Fruit fly (Drosophila melanogaster) whole organism, embryonic: Measurements from ENCODE around the gene Scox.

ENCODE experiments used
- Adf1 ChIP-seq: fragments of 200-800 bp; sonication (Bioruptor generic); IDR thresholded peaks from 2 replicates; pipeline ENCODE4 v1.3.6; 2022; ENCODE audit warnings: missing biosample characterization, missing genetic modification characterization
- B-H1 ChIP-seq: fragments of 200-800 bp; sonication (Bioruptor generic); IDR thresholded peaks from 3 replicates; pipeline ENCODE4 v1.3.6; 2022; ENCODE audit warnings: missing biosample characterization, missing genetic modification characterization
- CG10147 ChIP-seq: fragments of 200-800 bp; sonication (Bioruptor generic); optimal IDR thresholded peaks from 2 replicates; lab custom pipeline; 2019; ENCODE audit warnings: missing biosample characterization, mild to moderate bottlenecking, missing genetic modification characterization, moderate library complexity
- CG10979 ChIP-seq: fragments of 200-800 bp; sonication (Bioruptor generic); optimal IDR thresholded peaks from 2 replicates; lab custom pipeline; 2018; ENCODE audit warnings: missing biosample characterization, mild to moderate bottlenecking, missing genetic modification characterization, moderate library complexity
- CG14014 ChIP-seq: fragments of 200-800 bp; sonication (Bioruptor generic); IDR thresholded peaks from 2 replicates; pipeline ENCODE4 v1.3.6; 2022; ENCODE audit warnings: missing biosample characterization, missing genetic modification characterization
- CG14667 ChIP-seq: fragments of 200-800 bp; sonication (Bioruptor generic); IDR thresholded peaks from 2 replicates; pipeline ENCODE4 v1.3.6; 2022; ENCODE audit warnings: missing biosample characterization, missing genetic modification characterization
- CG14965 ChIP-seq: fragments of 200-800 bp; sonication (Bioruptor generic); optimal IDR thresholded peaks from 2 replicates; lab custom pipeline; 2016; ENCODE audit warnings: missing biosample characterization, missing genetic modification characterization, borderline replicate concordance
- CG17186 ChIP-seq: fragments of 200-800 bp; sonication (Bioruptor generic); optimal IDR thresholded peaks from 3 replicates; lab custom pipeline; 2017; ENCODE audit warnings: missing biosample characterization, missing genetic modification reagents, missing genetic modification characterization
- CG2129 ChIP-seq: fragments of 200-800 bp; sonication (Bioruptor generic); IDR thresholded peaks from 2 replicates; pipeline ENCODE4 v1.3.6; 2022; ENCODE audit warnings: missing biosample characterization, missing genetic modification characterization; ENCODE audit not compliant: partially characterized antibody
- CG31365 ChIP-seq: fragments of 200-800 bp; sonication (Bioruptor generic); optimal IDR thresholded peaks from 2 replicates; lab custom pipeline; 2018; ENCODE audit warnings: missing biosample characterization, mild to moderate bottlenecking, missing genetic modification characterization
- CG3163 ChIP-seq: fragments of 200-800 bp; sonication (Bioruptor generic); optimal IDR thresholded peaks from 3 replicates; lab custom pipeline; 2016; ENCODE audit warnings: missing biosample characterization, missing genetic modification characterization
- CG32532 ChIP-seq: fragments of 200-800 bp; sonication (Bioruptor generic); IDR thresholded peaks from 2 replicates; pipeline ENCODE4 v1.3.6; 2022; ENCODE audit warnings: missing biosample characterization, missing genetic modification characterization
- CG32767 ChIP-seq: fragments of 200-800 bp; sonication (Bioruptor generic); IDR thresholded peaks from 2 replicates; pipeline ENCODE4 v1.3.6; 2022; ENCODE audit warnings: missing biosample characterization, missing genetic modification characterization
- CG34376 ChIP-seq: fragments of 200-800 bp; sonication (Bioruptor generic); optimal IDR thresholded peaks from 2 replicates; lab custom pipeline; 2018; ENCODE audit warnings: missing biosample characterization, mild to moderate bottlenecking, missing genetic modification characterization
- CG4854 ChIP-seq: fragments of 200-800 bp; sonication (Bioruptor generic); optimal IDR thresholded peaks from 2 replicates; lab custom pipeline; 2016; ENCODE audit warnings: missing biosample characterization, missing genetic modification characterization, inconsistent platforms
- CG6272 ChIP-seq: fragments of 200-800 bp; sonication (Bioruptor generic); IDR thresholded peaks from 2 replicates; pipeline ENCODE4 v1.3.6; 2022; ENCODE audit warnings: missing biosample characterization, missing genetic modification characterization
- CG7556 ChIP-seq: fragments of 200-800 bp; sonication (Bioruptor generic); optimal IDR thresholded peaks from 2 replicates; lab custom pipeline; 2017; ENCODE audit warnings: missing biosample characterization, mild to moderate bottlenecking, missing genetic modification characterization
- CG7786 ChIP-seq: fragments of 200-800 bp; sonication (Bioruptor generic); optimal IDR thresholded peaks from 2 replicates; lab custom pipeline; 2016; ENCODE audit warnings: missing biosample characterization, missing genetic modification characterization
- CG7987 ChIP-seq: fragments of 200-800 bp; sonication (Bioruptor generic); optimal IDR thresholded peaks from 2 replicates; lab custom pipeline; 2018; ENCODE audit warnings: missing biosample characterization, mild to moderate bottlenecking, missing genetic modification characterization, moderate library complexity
- CG8924 ChIP-seq: fragments of 200-800 bp; optimal IDR thresholded peaks from 3 replicates; lab custom pipeline; 2019; ENCODE audit warnings: missing biosample characterization, mild to moderate bottlenecking, missing genetic modification characterization, moderate library complexity
- Camta ChIP-seq: fragments of 200-800 bp; sonication (Bioruptor generic); optimal IDR thresholded peaks from 2 replicates; lab custom pipeline; 2016; ENCODE audit warnings: missing biosample characterization, missing genetic modification characterization
- Dek ChIP-seq: fragments of 200-800 bp; sonication (Bioruptor generic); optimal IDR thresholded peaks from 3 replicates; lab custom pipeline; 2019; ENCODE audit warnings: missing biosample characterization, mild to moderate bottlenecking, missing genetic modification characterization, moderate library complexity
- E2f2 ChIP-seq: fragments of 200-800 bp; sonication (Bioruptor generic); IDR thresholded peaks from 2 replicates; pipeline ENCODE4 v1.3.6; 2022; ENCODE audit warnings: missing biosample characterization, missing genetic modification characterization
- HmgD ChIP-seq: fragments of 200-800 bp; sonication (Bioruptor generic); optimal IDR thresholded peaks from 3 replicates; lab custom pipeline; 2016; ENCODE audit warnings: missing biosample characterization, missing genetic modification characterization
- Hmx ChIP-seq: fragments of 200-800 bp; sonication (Bioruptor generic); optimal IDR thresholded peaks from 2 replicates; lab custom pipeline; 2016; ENCODE audit warnings: missing biosample characterization, missing genetic modification characterization
- Hsf ChIP-seq: fragments of 200-800 bp; sonication (Bioruptor generic); optimal IDR thresholded peaks from 3 replicates; lab custom pipeline; 2016; ENCODE audit warnings: missing biosample characterization, missing genetic modification characterization
- MBD-R2 ChIP-seq: fragments of 200-800 bp; sonication (Bioruptor generic); IDR thresholded peaks from 2 replicates; pipeline ENCODE4 v1.3.6; 2022; ENCODE audit warnings: missing biosample characterization, missing genetic modification characterization
- Neu2 ChIP-seq: fragments of 200-800 bp; sonication (Bioruptor generic); optimal IDR thresholded peaks from 3 replicates; lab custom pipeline; 2016; ENCODE audit warnings: missing biosample characterization, missing genetic modification characterization, borderline replicate concordance
- Nf-YB ChIP-seq: fragments of 200-800 bp; sonication (Bioruptor generic); optimal IDR thresholded peaks from 3 replicates; lab custom pipeline; 2019; ENCODE audit warnings: missing biosample characterization, mild to moderate bottlenecking, missing genetic modification characterization, moderate library complexity
- Nf-YC ChIP-seq: fragments of 200-800 bp; optimal IDR thresholded peaks from 3 replicates; lab custom pipeline; 2019; ENCODE audit warnings: missing biosample characterization, mild to moderate bottlenecking, missing genetic modification characterization, moderate library complexity
- Side ChIP-seq: fragments of 200-800 bp; sonication (Bioruptor generic); optimal IDR thresholded peaks from 2 replicates; lab custom pipeline; 2016; ENCODE audit warnings: missing biosample characterization, missing genetic modification characterization
- Sin3A ChIP-seq: fragments of >200 bp; optimal IDR thresholded peaks from 2 replicates; lab custom pipeline; 2018
- Stat92E ChIP-seq, 3 experiments: fragments of >200 bp in 2 of 3; fragments of 200-800 bp in 1 of 3; sonication (Bioruptor generic) in 1 of 3; optimal IDR thresholded peaks; 2 replicates each; lab custom pipeline; 2017 to 2019; ENCODE audit warnings: missing biosample characterization in 3 of 3, missing genetic modification characterization in 3 of 3, mild to moderate bottlenecking in 1 of 3, moderate library complexity in 1 of 3
- chif ChIP-seq, 2 experiments: fragments of 200-800 bp; sonication (Bioruptor generic); optimal IDR thresholded peaks; 3 replicates each; lab custom pipeline; 2016; ENCODE audit warnings: missing biosample characterization in 2 of 2, missing genetic modification characterization in 2 of 2
- croc ChIP-seq: fragments of 200-800 bp; sonication (Bioruptor generic); conservative IDR thresholded peaks from 3 replicates; pipeline ENCODE4 v1.3.6; 2022; ENCODE audit warnings: missing biosample characterization, missing genetic modification characterization
- dmrt99B ChIP-seq: fragments of 200-800 bp; sonication (Bioruptor generic); optimal IDR thresholded peaks from 2 replicates; lab custom pipeline; 2018; ENCODE audit warnings: missing biosample characterization, mild to moderate bottlenecking, missing genetic modification characterization, moderate library complexity
- emc ChIP-seq: fragments of 200-800 bp; sonication (Bioruptor generic); optimal IDR thresholded peaks from 2 replicates; lab custom pipeline; 2016; ENCODE audit warnings: missing biosample characterization, missing genetic modification characterization
- eve ChIP-seq, 2 experiments: fragments of >200 bp; optimal IDR thresholded peaks; 2 replicates each; lab custom pipeline; 2017; ENCODE audit warnings: missing biosample characterization in 2 of 2, missing genetic modification characterization in 2 of 2
- eyg ChIP-seq: fragments of 200-800 bp; sonication (Bioruptor generic); optimal IDR thresholded peaks from 3 replicates; lab custom pipeline; 2016; ENCODE audit warnings: missing biosample characterization, missing genetic modification characterization
- fru ChIP-seq: fragments of >200 bp; optimal IDR thresholded peaks from 2 replicates; lab custom pipeline; 2017
- gsb ChIP-seq: fragments of 200-800 bp; sonication (Bioruptor generic); IDR thresholded peaks from 2 replicates; pipeline ENCODE4 v1.3.6; 2022; ENCODE audit warnings: missing biosample characterization, missing genetic modification characterization
- gsb-n ChIP-seq: fragments of 200-800 bp; sonication (Bioruptor generic); optimal IDR thresholded peaks from 3 replicates; lab custom pipeline; 2018; ENCODE audit warnings: missing biosample characterization, mild to moderate bottlenecking, missing genetic modification characterization
- hth ChIP-seq: fragments of >200 bp; optimal IDR thresholded peaks from 2 replicates; lab custom pipeline; 2017; ENCODE audit warnings: inconsistent platforms
- inv ChIP-seq: fragments of 200-800 bp; sonication (Bioruptor generic); IDR thresholded peaks from 2 replicates; pipeline ENCODE4 v1.3.6; 2022; ENCODE audit warnings: missing biosample characterization, missing genetic modification characterization; ENCODE audit not compliant: partially characterized antibody
- mam ChIP-seq: fragments of 200-800 bp; sonication (Bioruptor generic); optimal IDR thresholded peaks from 3 replicates; lab custom pipeline; 2016; ENCODE audit warnings: missing biosample characterization, missing genetic modification characterization
- pb ChIP-seq: fragments of 200-800 bp; sonication (Bioruptor generic); optimal IDR thresholded peaks from 3 replicates; lab custom pipeline; 2016; ENCODE audit warnings: missing biosample characterization, missing genetic modification characterization
- pum ChIP-seq: fragments of 200-800 bp; sonication (Bioruptor generic); optimal IDR thresholded peaks from 2 replicates; lab custom pipeline; 2016; ENCODE audit warnings: missing biosample characterization, missing genetic modification characterization
- salm ChIP-seq: fragments of 200-800 bp; sonication (Bioruptor generic); optimal IDR thresholded peaks from 2 replicates; lab custom pipeline; 2018; ENCODE audit warnings: missing biosample characterization, mild to moderate bottlenecking, missing genetic modification characterization
- slbo ChIP-seq: fragments of 200-800 bp; sonication (Bioruptor generic); IDR thresholded peaks from 2 replicates; pipeline ENCODE4 v1.3.6; 2022; ENCODE audit warnings: missing biosample characterization, missing genetic modification characterization
- tap ChIP-seq: fragments of 200-800 bp; optimal IDR thresholded peaks from 3 replicates; lab custom pipeline; 2019; ENCODE audit warnings: missing biosample characterization, mild to moderate bottlenecking, missing genetic modification characterization, moderate library complexity
- unc-4 ChIP-seq: fragments of 200-800 bp; sonication (Bioruptor generic); IDR thresholded peaks from 2 replicates; pipeline ENCODE4 v1.3.6; 2022; ENCODE audit warnings: missing biosample characterization, missing genetic modification characterization; ENCODE audit not compliant: partially characterized antibody

Scox gene

DNA sequence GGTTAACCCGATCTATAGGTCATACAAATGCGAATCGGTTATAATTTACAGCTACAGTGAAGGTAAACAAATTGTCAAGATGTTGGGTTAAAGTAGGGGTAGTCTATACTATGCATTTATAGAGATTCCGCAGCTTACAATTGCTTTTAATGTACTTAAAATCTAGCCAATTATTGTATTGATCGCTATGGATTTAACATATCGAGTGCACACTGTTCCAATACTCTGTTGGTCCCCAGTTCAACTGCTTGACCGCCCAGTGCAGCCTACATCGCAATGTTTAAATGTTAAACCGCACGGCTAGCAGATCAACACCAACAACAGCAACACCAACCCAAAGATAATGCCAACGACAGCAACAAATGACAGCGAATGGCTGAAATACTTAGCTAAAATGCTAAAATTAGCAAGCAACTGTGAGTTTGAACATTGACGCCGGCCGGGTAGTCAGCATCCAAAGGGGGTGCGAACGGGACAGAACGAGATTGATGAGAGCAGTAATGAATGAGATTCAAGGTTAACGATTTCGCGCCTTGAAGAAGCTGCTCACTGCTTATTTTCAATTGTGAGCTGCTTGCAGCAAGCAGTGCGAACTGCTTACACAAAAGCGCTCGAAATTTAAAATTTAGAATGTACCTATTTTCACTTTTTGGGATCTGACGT is 32.3 kb upstream of the Scox start (continued):
- TF ChIP-seq croc (GFP tag; lab: Robert Waterston, UW): peak; percentile 12; the same call in 2 of the 3 replicates
- TF ChIP-seq CG7786 (GFP tag; lab: Kevin White, UChicago): no peak
- TF ChIP-seq mam: no peak
- TF ChIP-seq salm (tag; lab: Kevin White, UChicago): no peak
- TF ChIP-seq emc (GFP tag; lab: Kevin White, UChicago): no peak
- no peak for TF ChIP-seq CG10979 (tag; lab: Kevin White, UChicago)
- no peak for TF ChIP-seq Stat92E (GFP tag; optimal IDR thresholded peaks at IDR 0.05; lab: Kevin White, UChicago)
- no peak; the same call in 1 of the 2 replicates for TF ChIP-seq gsb (GFP tag; lab: Robert Waterston, UW)
- TF ChIP-seq pum (GFP tag; lab: Kevin White, UChicago): no peak
- no peak for TF ChIP-seq CG17186
- TF ChIP-seq CG6272: no peak
- TF ChIP-seq CG14014 (GFP tag; lab: Robert Waterston, UW): peak; percentile 52
- TF ChIP-seq CG34376 (GFP tag; lab: Kevin White, UChicago): no peak
- TF ChIP-seq CG7556 (GFP tag; lab: Kevin White, UChicago): no peak
- 0 out of 2 replicates have a peak, but pooled peaks have one; percentile 36 for TF ChIP-seq unc-4 (GFP tag; lab: Robert Waterston, UW)
- peak; percentile 100 for TF ChIP-seq CG31365 (tag; lab: Kevin White, UChicago)
- TF ChIP-seq CG14667 (GFP tag; lab: Robert Waterston, UW): peak; percentile 24; the same call in 1 of the 2 replicates
- TF ChIP-seq Nf-YC: peak; percentile 20
- TF ChIP-seq Side: no peak
- TF ChIP-seq CG2129: no peak
- peak; percentile 47; the same call in 1 of the 2 replicates for TF ChIP-seq MBD-R2
- TF ChIP-seq CG14965 (GFP tag; lab: Kevin White, UChicago): no peak
- TF ChIP-seq CG3163 (GFP tag; lab: Kevin White, UChicago): no peak
- TF ChIP-seq Adf1 (GFP tag; lab: Robert Waterston, UW): peak; percentile 52; the same call in 1 of the 2 replicates
- TF ChIP-seq dmrt99B (tag; lab: Kevin White, UChicago): no peak
- TF ChIP-seq gsb-n: no peak
- no peak for TF ChIP-seq Nf-YB (GFP tag; lab: Kevin White, UChicago)
- peak in 1 of 2 experiments; percentile 44 for TF ChIP-seq eve (GFP tag; optimal IDR thresholded peaks at IDR 0.05; lab: Kevin White, UChicago)
- TF ChIP-seq Dek (tag; lab: Kevin White, UChicago): no peak
- TF ChIP-seq Camta: no peak
- no peak for TF ChIP-seq Hmx (GFP tag; lab: Kevin White, UChicago)
- TF ChIP-seq HmgD: peak; percentile 81
- TF ChIP-seq CG8924 (tag; lab: Kevin White, UChicago): no peak
- peak; percentile 50 for TF ChIP-seq CG32532 (GFP tag; lab: Robert Waterston, UW)
- TF ChIP-seq CG10147 (GFP tag; lab: Kevin White, UChicago): no peak
- TF ChIP-seq CG32767 (GFP tag; lab: Robert Waterston, UW): no peak
- TF ChIP-seq CG7987 (GFP tag; lab: Kevin White, UChicago): no peak
- peak; percentile 94 for TF ChIP-seq E2f2
- no peak for TF ChIP-seq tap (tag; lab: Kevin White, UChicago)
- no peak for TF ChIP-seq eyg (GFP tag; lab: Kevin White, UChicago)
- no peak for TF ChIP-seq Hsf (GFP tag; lab: Kevin White, UChicago)
- no peak for TF ChIP-seq Neu2
- peak; percentile 39 for TF ChIP-seq B-H1 (GFP tag; lab: Robert Waterston, UW)
- TF ChIP-seq inv (GFP tag; lab: Robert Waterston, UW): 0 out of 2 replicates have a peak, but pooled peaks have one; percentile 10
- no peak for TF ChIP-seq hth
- TF ChIP-seq slbo (GFP tag; lab: Robert Waterston, UW): peak; percentile 67
- no peak for TF ChIP-seq CG4854 (GFP tag; lab: Kevin White, UChicago)
- TF ChIP-seq pb: no peak
- TF ChIP-seq fru (lab: Kevin White, UChicago): no peak
- no peak for TF ChIP-seq chif (GFP tag; optimal IDR thresholded peaks at IDR 0.05; lab: Kevin White, UChicago)
- peak; percentile 4 for TF ChIP-seq Sin3A
